Worm (Caenorhabditis elegans) whole organism, L4/young adult: Measurements from ENCODE around the gene C44B7.7.

Experiments used
- W03F9.2 ChIP-seq: fragments of 150-350 bp; optimal IDR thresholded peaks from 2 replicates; lab custom pipeline; 2014; ENCODE audit warnings: missing biosample characterization, missing genetic modification characterization
- dao-5 ChIP-seq: sonication (generic microtip); optimal IDR thresholded peaks from 2 replicates; lab custom pipeline; 2016; ENCODE audit warnings: missing genotype, missing genetic modification characterization, moderate library complexity, missing compliant biosample characterization
- him-1 ChIP-seq: sonication (generic microtip); optimal IDR thresholded peaks from 2 replicates; lab custom pipeline; 2016; ENCODE audit warnings: missing genotype, missing genetic modification reagents, missing genetic modification characterization, missing compliant biosample characterization

DNA sequence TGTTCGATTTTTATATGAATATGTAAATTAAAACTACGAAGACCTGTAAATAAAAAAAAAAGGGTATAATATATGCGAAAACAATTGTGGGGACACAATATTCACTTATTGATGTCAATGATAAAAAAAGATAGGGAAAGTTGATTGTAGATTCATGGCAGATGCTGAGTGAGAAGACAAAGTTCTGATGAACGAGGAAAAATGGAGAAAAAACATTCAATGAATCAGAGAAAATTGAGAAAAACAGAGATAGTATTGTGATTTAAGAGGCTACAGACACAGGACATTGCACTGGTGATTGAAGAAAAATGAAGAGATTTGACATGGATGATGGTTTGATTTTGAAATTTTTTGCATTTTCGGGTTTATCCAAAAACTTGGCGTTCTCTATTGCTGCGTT is 28.7 kb upstream of the C44B7.7 start:
- TF ChIP-seq him-1 (no peak), W03F9.2 (tag; lab: Kevin White, UChicago) (no peak), dao-5 (tag; lab: Kevin White, UChicago) (no peak)
